Fruit fly (Drosophila melanogaster) whole organism, embryonic: ENCODE results near the gene Pvf3.

Experiments used
- CG10147 ChIP-seq: fragments of 200-800 bp; sonication (Bioruptor generic); optimal IDR thresholded peaks from 2 replicates; lab custom pipeline; 2019; ENCODE audit warnings: missing biosample characterization, mild to moderate bottlenecking, missing genetic modification characterization, moderate library complexity
- CG10267 ChIP-seq: fragments of 200-800 bp; sonication (Bioruptor generic); optimal IDR thresholded peaks from 2 replicates; lab custom pipeline; 2018; ENCODE audit warnings: missing biosample characterization, mild to moderate bottlenecking, missing genetic modification characterization, moderate library complexity
- CG10366 ChIP-seq: fragments of 200-800 bp; sonication (Bioruptor generic); IDR thresholded peaks from 2 replicates; pipeline ENCODE4 v1.3.6; 2022; ENCODE audit warnings: missing biosample characterization, missing genetic modification characterization
- CG13123 ChIP-seq: fragments of 200-800 bp; sonication (Bioruptor generic); optimal IDR thresholded peaks from 2 replicates; lab custom pipeline; 2016; ENCODE audit warnings: missing biosample characterization, missing genetic modification characterization
- CG14014 ChIP-seq: fragments of 200-800 bp; sonication (Bioruptor generic); IDR thresholded peaks from 2 replicates; pipeline ENCODE4 v1.3.6; 2022; ENCODE audit warnings: missing biosample characterization, missing genetic modification characterization
- CG17328 ChIP-seq: fragments of 200-800 bp; sonication (Bioruptor generic); IDR thresholded peaks from 2 replicates; pipeline ENCODE4 v1.3.6; 2022; ENCODE audit warnings: missing biosample characterization, missing genetic modification characterization
- CG2199 ChIP-seq: fragments of 200-800 bp; sonication (Bioruptor generic); IDR thresholded peaks from 3 replicates; pipeline ENCODE4 v1.3.6; 2022; ENCODE audit warnings: missing biosample characterization, missing genetic modification characterization
- CG2202 ChIP-seq: fragments of 200-800 bp; sonication (Bioruptor generic); optimal IDR thresholded peaks from 2 replicates; lab custom pipeline; 2018; ENCODE audit warnings: missing biosample characterization, mild to moderate bottlenecking, missing genetic modification characterization
- CG2712 ChIP-seq: fragments of 200-800 bp; optimal IDR thresholded peaks from 3 replicates; lab custom pipeline; 2019; ENCODE audit warnings: missing biosample characterization, mild to moderate bottlenecking, missing genetic modification characterization, moderate library complexity
- CG31441 ChIP-seq: fragments of 200-800 bp; sonication (Bioruptor generic); IDR thresholded peaks from 2 replicates; pipeline ENCODE4 v1.3.6; 2022; ENCODE audit warnings: missing biosample characterization, missing genetic modification characterization
- CG4404 ChIP-seq: fragments of 200-800 bp; sonication (Bioruptor generic); IDR thresholded peaks from 2 replicates; pipeline ENCODE4 v1.3.6; 2022; ENCODE audit warnings: missing biosample characterization, missing genetic modification characterization
- CG6689 ChIP-seq: fragments of 200-800 bp; sonication (Bioruptor generic); IDR thresholded peaks from 2 replicates; pipeline ENCODE4 v1.3.6; 2022; ENCODE audit warnings: missing biosample characterization, missing genetic modification characterization
- CG6791 ChIP-seq: fragments of 200-800 bp; sonication (Bioruptor generic); IDR thresholded peaks from 3 replicates; pipeline ENCODE4 v1.3.6; 2022; ENCODE audit warnings: missing biosample characterization, missing genetic modification characterization; ENCODE audit not compliant: partially characterized antibody
- CG7271 ChIP-seq: fragments of 200-800 bp; sonication (Bioruptor generic); optimal IDR thresholded peaks from 2 replicates; lab custom pipeline; 2018; ENCODE audit warnings: missing biosample characterization, mild to moderate bottlenecking, missing genetic modification characterization, moderate library complexity
- CG8089 ChIP-seq: fragments of 200-800 bp; sonication (Bioruptor generic); optimal IDR thresholded peaks from 3 replicates; lab custom pipeline; 2016; ENCODE audit warnings: missing biosample characterization, missing genetic modification characterization
- CG8359 ChIP-seq: fragments of 200-800 bp; sonication (Bioruptor generic); optimal IDR thresholded peaks from 2 replicates; lab custom pipeline; 2017; ENCODE audit warnings: missing biosample characterization, mild to moderate bottlenecking, missing genetic modification characterization, borderline replicate concordance
- CG8944 ChIP-seq: fragments of 200-800 bp; sonication (Bioruptor generic); optimal IDR thresholded peaks from 3 replicates; lab custom pipeline; 2016; ENCODE audit warnings: missing biosample characterization, missing genetic modification characterization
- CG9876 ChIP-seq: fragments of 200-800 bp; sonication (Bioruptor generic); optimal IDR thresholded peaks from 2 replicates; lab custom pipeline; 2016; ENCODE audit warnings: missing biosample characterization, missing genetic modification characterization
- Dbx ChIP-seq: fragments of 200-800 bp; sonication (Bioruptor generic); IDR thresholded peaks from 3 replicates; pipeline ENCODE4 v1.3.6; 2022; ENCODE audit warnings: missing biosample characterization, missing genetic modification characterization
- Dek ChIP-seq: fragments of 200-800 bp; sonication (Bioruptor generic); optimal IDR thresholded peaks from 3 replicates; lab custom pipeline; 2019; ENCODE audit warnings: missing biosample characterization, mild to moderate bottlenecking, missing genetic modification characterization, moderate library complexity
- E2f1 ChIP-seq: fragments of 200-800 bp; sonication (Bioruptor generic); IDR thresholded peaks from 2 replicates; pipeline ENCODE4 v1.3.6; 2022; ENCODE audit warnings: missing biosample characterization, missing genetic modification characterization
- ERR ChIP-seq: fragments of 200-800 bp; sonication (Bioruptor generic); optimal IDR thresholded peaks from 2 replicates; lab custom pipeline; 2016; ENCODE audit warnings: missing biosample characterization, missing genetic modification characterization
- Hey ChIP-seq: fragments of 200-800 bp; sonication (Bioruptor generic); optimal IDR thresholded peaks from 3 replicates; lab custom pipeline; 2018; ENCODE audit warnings: missing biosample characterization, mild to moderate bottlenecking, missing genetic modification characterization
- Hr51 ChIP-seq, 2 experiments: fragments of 200-800 bp; sonication (Bioruptor generic); optimal IDR thresholded peaks; 2 replicates in 1 of 2; 3 replicates in 1 of 2; lab custom pipeline; 2016 to 2018; ENCODE audit warnings: missing biosample characterization in 2 of 2, missing genetic modification characterization in 2 of 2, mild to moderate bottlenecking in 1 of 2, moderate library complexity in 1 of 2
- Kr ChIP-seq: fragments of 200-800 bp; sonication (Bioruptor generic); optimal IDR thresholded peaks from 2 replicates; lab custom pipeline; 2017; ENCODE audit warnings: missing biosample characterization, mild to moderate bottlenecking, missing genetic modification characterization
- NfI ChIP-seq: fragments of 200-800 bp; sonication (Bioruptor generic); optimal IDR thresholded peaks from 3 replicates; lab custom pipeline; 2018; ENCODE audit warnings: missing biosample characterization, mild to moderate bottlenecking, missing genetic modification characterization, moderate library complexity
- Xrp1 ChIP-seq: fragments of 200-800 bp; sonication (Bioruptor generic); IDR thresholded peaks from 2 replicates; pipeline ENCODE4 v1.3.6; 2022; ENCODE audit warnings: missing biosample characterization, missing genetic modification characterization
- abd-A ChIP-seq: fragments of 200-800 bp; sonication (Bioruptor generic); optimal IDR thresholded peaks from 3 replicates; lab custom pipeline; 2019; ENCODE audit warnings: missing biosample characterization, mild to moderate bottlenecking, missing genetic modification characterization, moderate library complexity
- ara ChIP-seq: fragments of 200-800 bp; sonication (Bioruptor generic); IDR thresholded peaks from 2 replicates; pipeline ENCODE4 v1.3.6; 2022; ENCODE audit warnings: missing biosample characterization, missing genetic modification characterization
- ato ChIP-seq: fragments of 200-800 bp; sonication (Bioruptor generic); IDR thresholded peaks from 2 replicates; pipeline ENCODE4 v1.3.6; 2022; ENCODE audit warnings: missing biosample characterization, missing genetic modification characterization; ENCODE audit not compliant: partially characterized antibody
- chinmo ChIP-seq: fragments of 200-800 bp; sonication (Bioruptor generic); IDR thresholded peaks from 4 replicates; pipeline ENCODE4 v1.3.6; 2022; ENCODE audit warnings: missing biosample characterization, missing genetic modification characterization; ENCODE audit not compliant: partially characterized antibody
- ci ChIP-seq: fragments of 200-800 bp; sonication (Bioruptor generic); IDR thresholded peaks from 3 replicates; pipeline ENCODE4 v1.3.6; 2022; ENCODE audit warnings: missing biosample characterization, missing genetic modification characterization
- cwo ChIP-seq: fragments of 200-800 bp; sonication (Bioruptor generic); optimal IDR thresholded peaks from 3 replicates; lab custom pipeline; 2017; ENCODE audit warnings: missing biosample characterization, missing genetic modification characterization, mild to moderate bottlenecking, moderate library complexity, missing genetic modification reagents
- dysf ChIP-seq: fragments of 200-800 bp; sonication (Bioruptor generic); IDR thresholded peaks from 3 replicates; pipeline ENCODE4 v1.3.6; 2022; ENCODE audit warnings: missing biosample characterization, missing genetic modification characterization
- ems ChIP-seq: fragments of 200-800 bp; sonication (Bioruptor generic); optimal IDR thresholded peaks from 3 replicates; lab custom pipeline; 2016; ENCODE audit warnings: missing biosample characterization, missing genetic modification characterization
- en ChIP-seq: fragments of 200-800 bp; sonication (Bioruptor generic); optimal IDR thresholded peaks from 2 replicates; lab custom pipeline; 2016; ENCODE audit warnings: missing biosample characterization, missing genetic modification characterization
- exex ChIP-seq: fragments of 200-800 bp; sonication (Bioruptor generic); optimal IDR thresholded peaks from 4 replicates; lab custom pipeline; 2018; ENCODE audit warnings: missing biosample characterization, mild to moderate bottlenecking, missing genetic modification characterization, moderate library complexity
- fru ChIP-seq: fragments of >200 bp; optimal IDR thresholded peaks from 2 replicates; lab custom pipeline; 2017
- gem ChIP-seq: fragments of 200-800 bp; sonication (Bioruptor generic); optimal IDR thresholded peaks from 2 replicates; lab custom pipeline; 2019; ENCODE audit warnings: missing biosample characterization, mild to moderate bottlenecking, missing genetic modification characterization, moderate library complexity
- grau ChIP-seq: fragments of 200-800 bp; optimal IDR thresholded peaks from 3 replicates; lab custom pipeline; 2019; ENCODE audit warnings: missing biosample characterization, mild to moderate bottlenecking, missing genetic modification characterization, moderate library complexity
- gsb-n ChIP-seq: fragments of 200-800 bp; sonication (Bioruptor generic); optimal IDR thresholded peaks from 3 replicates; lab custom pipeline; 2018; ENCODE audit warnings: missing biosample characterization, mild to moderate bottlenecking, missing genetic modification characterization
- hb ChIP-seq: fragments of 200-800 bp; sonication (Bioruptor generic); IDR thresholded peaks from 3 replicates; pipeline ENCODE4 v1.3.6; 2022; ENCODE audit warnings: missing biosample characterization, missing genetic modification characterization; ENCODE audit not compliant: partially characterized antibody
- jing ChIP-seq: fragments of 200-800 bp; sonication (Bioruptor generic); optimal IDR thresholded peaks from 2 replicates; lab custom pipeline; 2018; ENCODE audit warnings: missing biosample characterization, mild to moderate bottlenecking, missing genetic modification characterization
- kni ChIP-seq: fragments of 200-800 bp; sonication (Bioruptor generic); optimal IDR thresholded peaks from 3 replicates; lab custom pipeline; 2017; ENCODE audit warnings: mild to moderate bottlenecking, missing biosample characterization, missing genetic modification reagents, missing genetic modification characterization
- lab ChIP-seq: fragments of 200-800 bp; sonication (Bioruptor generic); optimal IDR thresholded peaks from 3 replicates; lab custom pipeline; 2017; ENCODE audit warnings: missing biosample characterization, missing genetic modification characterization, mild to moderate bottlenecking, moderate library complexity, missing genetic modification reagents
- rib ChIP-seq: fragments of 200-800 bp; sonication (Bioruptor generic); IDR thresholded peaks from 2 replicates; pipeline ENCODE4 v1.3.6; 2022; ENCODE audit warnings: missing biosample characterization, missing genetic modification characterization
- row ChIP-seq: fragments of 200-800 bp; sonication (Bioruptor generic); IDR thresholded peaks from 3 replicates; pipeline ENCODE4 v1.3.6; 2022; ENCODE audit warnings: missing biosample characterization, missing genetic modification characterization
- sqz ChIP-seq: fragments of 200-800 bp; sonication (Bioruptor generic); optimal IDR thresholded peaks from 3 replicates; lab custom pipeline; 2018; ENCODE audit warnings: missing biosample characterization, mild to moderate bottlenecking, missing genetic modification characterization
- stc ChIP-seq: fragments of 200-800 bp; sonication (Bioruptor generic); IDR thresholded peaks from 2 replicates; pipeline ENCODE4 v1.3.6; 2022; ENCODE audit warnings: missing biosample characterization, missing genetic modification characterization
- zf30C ChIP-seq: fragments of 200-800 bp; sonication (Bioruptor generic); optimal IDR thresholded peaks from 3 replicates; lab custom pipeline; 2018; ENCODE audit warnings: missing biosample characterization, mild to moderate bottlenecking, missing genetic modification characterization

Gene Pvf3

dm6 chr2L:7090922-7091321 is 66.6 kb downstream of the Pvf3 start (continued):
- TF ChIP-seq hb (no peak), stc (no peak), CG8944 (GFP tag; lab: Kevin White, UChicago) (no peak), CG17328 (0 out of 2 replicates have a peak, but pooled peaks have one; percentile 15), CG8359 (GFP tag; lab: Kevin White, UChicago) (peak; percentile 12), chinmo (GFP tag; lab: Robert Waterston, UW) (no peak), Hey (tag; lab: Kevin White, UChicago) (no peak), rib (GFP tag; lab: Robert Waterston, UW) (no peak), Kr (GFP tag; lab: Kevin White, UChicago) (no peak), Dbx (GFP tag; lab: Robert Waterston, UW) (0 out of 3 replicates have a peak, but pooled peaks have one; percentile 24), CG4404 (GFP tag; lab: Robert Waterston, UW) (no peak), CG10366 (GFP tag; lab: Robert Waterston, UW) (peak; percentile 30; the same call in 1 of the 2 replicates), NfI (GFP tag; lab: Kevin White, UChicago) (peak; percentile 29), gsb-n (tag; lab: Kevin White, UChicago) (peak; percentile 37), ara (peak; percentile 33; the same call in 1 of the 2 replicates), CG10267 (tag; lab: Kevin White, UChicago) (no peak), CG9876 (GFP tag; lab: Kevin White, UChicago) (no peak), CG8089 (no peak), CG6791 (no peak), exex (tag; lab: Kevin White, UChicago) (no peak), sqz (no peak), ems (no peak), dysf (GFP tag; lab: Robert Waterston, UW) (0 out of 3 replicates have a peak, but pooled peaks have one; percentile 42), jing (GFP tag; lab: Kevin White, UChicago) (no peak), ato (GFP tag; lab: Robert Waterston, UW) (no peak), CG13123 (no peak), en (GFP tag; lab: Kevin White, UChicago) (no peak), grau (tag; lab: Kevin White, UChicago) (peak; percentile 37), cwo (GFP tag; lab: Kevin White, UChicago) (no peak), CG14014 (GFP tag; lab: Robert Waterston, UW) (no peak), E2f1 (GFP tag; lab: Robert Waterston, UW) (peak; percentile 29; the same call in 1 of the 2 replicates), fru (lab: Kevin White, UChicago) (no peak), kni (GFP tag; lab: Kevin White, UChicago) (no peak), CG2202 (no peak), Dek (tag; lab: Kevin White, UChicago) (no peak), CG7271 (no peak), zf30C (GFP tag; lab: Kevin White, UChicago) (no peak), Hr51 (GFP tag; optimal IDR thresholded peaks at IDR 0.05; lab: Kevin White, UChicago) (peak in 1 of 2 experiments; percentile 28), ERR (GFP tag; lab: Kevin White, UChicago) (no peak), CG6689 (GFP tag; lab: Robert Waterston, UW) (peak; percentile 22; the same call in 1 of the 2 replicates), gem (tag; lab: Kevin White, UChicago) (peak; percentile 30), Xrp1 (GFP tag; lab: Robert Waterston, UW) (peak; percentile 47), CG31441 (peak; percentile 27; the same call in 1 of the 2 replicates), ci (peak; percentile 52; the same call in 2 of the 3 replicates), CG10147 (GFP tag; lab: Kevin White, UChicago) (peak; percentile 38), CG2199 (GFP tag; lab: Robert Waterston, UW) (no peak), CG2712 (tag; lab: Kevin White, UChicago) (peak; percentile 36), lab (GFP tag; lab: Kevin White, UChicago) (peak; percentile 41), abd-A (no peak), row (GFP tag; lab: Robert Waterston, UW) (peak; percentile 45; the same call in 2 of the 3 replicates)
